Worm (Caenorhabditis elegans): ENCODE measurements around the gene W06G6.17.

DNA sequence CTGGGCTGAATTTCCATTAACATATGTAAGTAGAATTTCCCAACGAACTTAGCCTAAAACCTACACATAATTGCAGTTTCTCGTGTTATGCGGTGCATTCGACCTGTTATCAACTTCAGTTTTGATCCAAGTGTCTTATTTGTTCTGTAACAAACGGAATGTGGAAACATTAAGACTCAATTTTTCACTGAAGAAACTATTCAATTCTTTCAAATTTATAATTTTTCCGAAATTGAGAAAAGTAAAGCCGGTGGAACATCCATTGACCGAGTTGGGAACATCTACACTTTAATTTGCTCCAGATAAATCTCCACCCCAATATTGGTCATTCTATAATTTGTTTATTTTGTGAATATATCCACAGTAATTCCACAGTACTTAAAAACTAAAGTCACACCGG is 29.3 kb upstream of the W06G6.17 start:
- no peak for TF ChIP-seq elt-2 (tag; optimal IDR thresholded peaks at IDR 0.05)
- TF ChIP-seq ttx-3 (tag; optimal IDR thresholded peaks at IDR 0.05): no peak
- no peak for TF ChIP-seq sox-2 (GFP tag; IDR thresholded peaks at IDR 0.05)
- no peak for TF ChIP-seq hlh-30 (tag; optimal IDR thresholded peaks at IDR 0.05; ENCODE audit: insufficient read depth)
- TF ChIP-seq ceh-45 (GFP tag; IDR thresholded peaks at IDR 0.05): no peak
- no peak for TF ChIP-seq tbx-2 (tag; optimal IDR thresholded peaks at IDR 0.05)
- no peak for TF ChIP-seq ceh-30 (tag; optimal IDR thresholded peaks at IDR 0.05)
- TF ChIP-seq ama-1 (optimal IDR thresholded peaks at IDR 0.05): no peak

All from whole organism, late embryonic.